Worm (Caenorhabditis elegans) whole organism, young adult: Measurements from ENCODE around the gene K08D9.10.

Experiments used
- B0261.1 ChIP-seq: sonication (generic microtip); optimal IDR thresholded peaks from 2 replicates; lab custom pipeline; 2016; ENCODE audit warnings: mild to moderate bottlenecking, missing genetic modification characterization, moderate library complexity, missing compliant biosample characterization
- B0336.3 ChIP-seq: fragments of 200-800 bp; sonication (Bioruptor generic); IDR thresholded peaks from 2 replicates; pipeline ENCODE4 v1.3.6; 2022; ENCODE audit warnings: missing genetic modification characterization, missing compliant biosample characterization
- C06A6.2 ChIP-seq: fragments of 200-800 bp; sonication (Bioruptor generic); conservative IDR thresholded peaks from 2 replicates; pipeline ENCODE4 v1.3.6; 2022; ENCODE audit warnings: missing genetic modification characterization, missing compliant biosample characterization
- F33H1.4 ChIP-seq: fragments of 200-800 bp; sonication (Bioruptor generic); IDR thresholded peaks from 2 replicates; pipeline ENCODE4 v1.3.6; 2022; ENCODE audit warnings: missing genetic modification reagents, missing genetic modification characterization, missing compliant biosample characterization
- F52B5.7 ChIP-seq: sonication (generic microtip); optimal IDR thresholded peaks from 2 replicates; lab custom pipeline; 2016; ENCODE audit warnings: mild to moderate bottlenecking, missing genetic modification characterization, missing compliant biosample characterization
- F57A8.1 ChIP-seq: fragments of 200-800 bp; sonication (Bioruptor generic); optimal IDR thresholded peaks from 2 replicates; lab custom pipeline; 2018; ENCODE audit warnings: mild to moderate bottlenecking, missing genetic modification characterization, moderate library complexity, missing compliant biosample characterization
- Y53G8AR.9 ChIP-seq: fragments of 200-800 bp; sonication (Bioruptor generic); conservative IDR thresholded peaks from 2 replicates; pipeline ENCODE4 v1.3.6; 2022; ENCODE audit warnings: missing genetic modification reagents, missing genetic modification characterization, missing compliant biosample characterization
- Y67H2A.10 ChIP-seq: fragments of 200-800 bp; sonication (Bioruptor generic); conservative IDR thresholded peaks from 2 replicates; pipeline ENCODE4 v1.3.6; 2022; ENCODE audit warnings: missing genetic modification reagents, missing genetic modification characterization, missing compliant biosample characterization
- Y95B8A.8 ChIP-seq: fragments of 200-800 bp; sonication (Bioruptor generic); IDR thresholded peaks from 2 replicates; pipeline ENCODE4 v1.3.6; 2022; ENCODE audit warnings: missing genetic modification reagents, missing genetic modification characterization, missing compliant biosample characterization
- ZK185.1 ChIP-seq: sonication (generic microtip); optimal IDR thresholded peaks from 2 replicates; lab custom pipeline; 2016; ENCODE audit warnings: mild to moderate bottlenecking, missing genetic modification characterization, missing compliant biosample characterization; ENCODE audit not compliant: poor library complexity, severe bottlenecking
- attf-6 ChIP-seq: fragments of 200-800 bp; sonication (Bioruptor generic); IDR thresholded peaks from 2 replicates; pipeline ENCODE4 v1.3.6; 2022; ENCODE audit warnings: missing genetic modification reagents, missing genetic modification characterization, missing compliant biosample characterization
- cebp-1 ChIP-seq, 2 experiments: fragments of 200-800 bp in 1 of 2; sonication (Bioruptor generic) in 1 of 2; sonication (generic microtip) in 1 of 2; IDR thresholded peaks in 1 of 2; optimal IDR thresholded peaks in 1 of 2; 2 replicates each; pipeline versions ENCODE4 v1.3.6 to Lab custom; 2017 to 2022; ENCODE audit warnings: missing compliant biosample characterization in 2 of 2, missing genetic modification characterization in 2 of 2, mild to moderate bottlenecking in 1 of 2, missing genetic modification reagents in 1 of 2, moderate library complexity in 1 of 2
- ceh-100 ChIP-seq: fragments of 200-800 bp; sonication (Bioruptor generic); IDR thresholded peaks from 2 replicates; pipeline ENCODE4 v1.3.6; 2022; ENCODE audit warnings: missing genetic modification reagents, missing genetic modification characterization, missing compliant biosample characterization
- chd-7 ChIP-seq: sonication (generic microtip); optimal IDR thresholded peaks from 2 replicates; lab custom pipeline; 2016; ENCODE audit warnings: mild to moderate bottlenecking, missing genetic modification characterization, moderate library complexity, missing compliant biosample characterization
- dpff-1 ChIP-seq: sonication (generic microtip); optimal IDR thresholded peaks from 2 replicates; lab custom pipeline; 2017; ENCODE audit warnings: mild to moderate bottlenecking, missing genetic modification characterization, missing compliant biosample characterization
- egrh-3 ChIP-seq: fragments of 200-800 bp; sonication (Bioruptor generic); IDR thresholded peaks from 2 replicates; pipeline ENCODE4 v1.3.6; 2022; ENCODE audit warnings: missing genetic modification reagents, missing genetic modification characterization, missing compliant biosample characterization
- ekl-4 ChIP-seq: fragments of 200-800 bp; sonication (Bioruptor generic); IDR thresholded peaks from 2 replicates; pipeline ENCODE4 v1.3.6; 2022; ENCODE audit warnings: missing genetic modification reagents, missing genetic modification characterization, missing compliant biosample characterization
- fkh-3 ChIP-seq: sonication (generic microtip); optimal IDR thresholded peaks from 2 replicates; lab custom pipeline; 2016; ENCODE audit warnings: mild to moderate bottlenecking, missing genetic modification characterization, missing compliant biosample characterization
- hlh-26 ChIP-seq: fragments of 200-800 bp; sonication (Bioruptor generic); conservative IDR thresholded peaks from 2 replicates; pipeline ENCODE4 v1.3.6; 2022; ENCODE audit warnings: missing genetic modification reagents, missing genetic modification characterization, missing compliant biosample characterization
- hmg-1.2 ChIP-seq: fragments of 200-800 bp; sonication (Bioruptor generic); IDR thresholded peaks from 2 replicates; pipeline ENCODE4 v1.3.6; 2022; ENCODE audit warnings: missing genetic modification reagents, missing genetic modification characterization, missing compliant biosample characterization
- hmg-20 ChIP-seq: fragments of 200-800 bp; sonication (Bioruptor generic); IDR thresholded peaks from 2 replicates; pipeline ENCODE4 v1.3.6; 2022; ENCODE audit warnings: missing genetic modification reagents, missing genetic modification characterization, missing compliant biosample characterization
- lag-1 ChIP-seq: fragments of 200-800 bp; sonication (Bioruptor generic); IDR thresholded peaks from 2 replicates; pipeline ENCODE4 v1.3.6; 2022; ENCODE audit warnings: missing genetic modification reagents, missing genetic modification characterization, missing compliant biosample characterization
- lin-54 ChIP-seq: fragments of 200-800 bp; sonication (Bioruptor generic); optimal IDR thresholded peaks from 2 replicates; lab custom pipeline; 2018; ENCODE audit warnings: mild to moderate bottlenecking, missing genetic modification characterization, missing compliant biosample characterization
- lsl-1 ChIP-seq: fragments of 200-800 bp; sonication (Bioruptor generic); optimal IDR thresholded peaks from 2 replicates; lab custom pipeline; 2018; ENCODE audit warnings: mild to moderate bottlenecking, missing genetic modification characterization, moderate library complexity, missing compliant biosample characterization
- lsy-27 ChIP-seq: sonication (generic microtip); optimal IDR thresholded peaks from 2 replicates; lab custom pipeline; 2017; ENCODE audit warnings: missing genetic modification characterization, mild to moderate bottlenecking, missing compliant biosample characterization, antibody characterized with exemption, missing genotype, borderline replicate concordance; ENCODE audit not compliant: insufficient read depth
- madf-10 ChIP-seq: sonication (generic microtip); optimal IDR thresholded peaks from 2 replicates; lab custom pipeline; 2016; ENCODE audit warnings: mild to moderate bottlenecking, missing genetic modification characterization, missing compliant biosample characterization
- madf-3 ChIP-seq: fragments of 200-800 bp; sonication (Bioruptor generic); IDR thresholded peaks from 2 replicates; pipeline ENCODE4 v1.3.6; 2022; ENCODE audit warnings: missing genetic modification reagents, missing genetic modification characterization, missing compliant biosample characterization
- mes-4 ChIP-seq: sonication (generic microtip); optimal IDR thresholded peaks from 2 replicates; lab custom pipeline; 2016; ENCODE audit warnings: missing genotype, missing genetic modification characterization, missing compliant biosample characterization
- nfya-2 ChIP-seq: fragments of 200-800 bp; sonication (Bioruptor generic); IDR thresholded peaks from 2 replicates; pipeline ENCODE4 v1.3.6; 2022; ENCODE audit warnings: missing genetic modification reagents, missing genetic modification characterization, missing compliant biosample characterization
- nfyb-1 ChIP-seq: fragments of 200-800 bp; sonication (Bioruptor generic); IDR thresholded peaks from 2 replicates; pipeline ENCODE4 v1.3.6; 2022; ENCODE audit warnings: missing genetic modification reagents, missing genetic modification characterization, missing compliant biosample characterization
- nhr-179 ChIP-seq: sonication (generic microtip); optimal IDR thresholded peaks from 2 replicates; lab custom pipeline; 2016; ENCODE audit warnings: mild to moderate bottlenecking, missing genetic modification characterization, missing compliant biosample characterization
- nhr-27 ChIP-seq: fragments of 200-800 bp; sonication (Bioruptor generic); optimal IDR thresholded peaks from 2 replicates; lab custom pipeline; 2018; ENCODE audit warnings: mild to moderate bottlenecking, missing genetic modification characterization, moderate library complexity, missing compliant biosample characterization
- nhr-80 ChIP-seq: sonication (generic microtip); optimal IDR thresholded peaks from 2 replicates; lab custom pipeline; 2016; ENCODE audit warnings: missing genetic modification characterization, missing compliant biosample characterization
- repo-1 ChIP-seq: sonication (generic microtip); optimal IDR thresholded peaks from 2 replicates; lab custom pipeline; 2017; ENCODE audit warnings: mild to moderate bottlenecking, missing genetic modification characterization, missing compliant biosample characterization
- snpc-1.3 ChIP-seq: sonication (generic microtip); optimal IDR thresholded peaks from 2 replicates; lab custom pipeline; 2017; ENCODE audit warnings: missing genetic modification characterization, mild to moderate bottlenecking, missing compliant biosample characterization, antibody characterized with exemption, moderate library complexity, missing genotype, missing genetic modification reagents; ENCODE audit not compliant: insufficient read depth
- xnd-1 ChIP-seq: sonication (generic microtip); optimal IDR thresholded peaks from 2 replicates; lab custom pipeline; 2016; ENCODE audit warnings: missing genotype, missing genetic modification reagents, missing genetic modification characterization, missing compliant biosample characterization
- zfh-2 ChIP-seq: fragments of 200-800 bp; sonication (Bioruptor generic); conservative IDR thresholded peaks from 2 replicates; pipeline ENCODE4 v1.3.6; 2022; ENCODE audit warnings: missing genetic modification reagents, missing genetic modification characterization, missing compliant biosample characterization
- ztf-25 ChIP-seq: fragments of 200-800 bp; sonication (Bioruptor generic); IDR thresholded peaks from 2 replicates; pipeline ENCODE4 v1.3.6; 2022; ENCODE audit warnings: missing genetic modification reagents, missing genetic modification characterization, missing compliant biosample characterization
- ztf-3 ChIP-seq: fragments of 200-800 bp; sonication (Bioruptor generic); optimal IDR thresholded peaks from 2 replicates; lab custom pipeline; 2018; ENCODE audit warnings: mild to moderate bottlenecking, missing genetic modification characterization, missing compliant biosample characterization

K08D9.10 gene

ce11 chrV:3204433-3204832 lies 26.3 kb upstream of the K08D9.10 start (continued):
- TF ChIP-seq hlh-26 (GFP tag; lab: Robert Waterston, UW) (no peak), zfh-2 (GFP tag; lab: Robert Waterston, UW) (no peak), cebp-1 (GFP tag; IDR thresholded peaks at IDR 0.05; lab: Robert Waterston, UW) (no peak), cebp-1 (tag; optimal IDR thresholded peaks at IDR 0.05; lab: Kevin White, UChicago) (no peak), lag-1 (GFP tag; lab: Robert Waterston, UW) (no peak), Y67H2A.10 (GFP tag; lab: Robert Waterston, UW) (no peak), madf-3 (GFP tag; lab: Robert Waterston, UW) (no peak), mes-4 (no peak), lin-54 (peak; percentile 52), nfya-2 (no peak), attf-6 (GFP tag; lab: Robert Waterston, UW) (no peak), dpff-1 (tag; lab: Kevin White, UChicago) (no peak), nhr-27 (tag; lab: Kevin White, UChicago) (no peak)

- TF ChIP-seq xnd-1 (tag; lab: Kevin White, UChicago): no peak
- TF ChIP-seq ekl-4 (GFP tag; lab: Robert Waterston, UW): no peak
- TF ChIP-seq F57A8.1: no peak
- 0 out of 2 replicates have a peak, but pooled peaks have one; percentile 9 for TF ChIP-seq hmg-1.2
- TF ChIP-seq chd-7 (tag; lab: Kevin White, UChicago): no peak
- no peak for TF ChIP-seq lsl-1
- TF ChIP-seq Y53G8AR.9 (GFP tag; lab: Robert Waterston, UW): no peak
Observed at ce11 chrV:3208940-3209339, 21.8 kb upstream of the K08D9.10 start.

- TF ChIP-seq repo-1: no peak
- TF ChIP-seq F52B5.7: no peak
- TF ChIP-seq egrh-3: peak; percentile 10; the same call in 1 of the 2 replicates
- TF ChIP-seq B0336.3: no peak
- no peak for TF ChIP-seq ztf-25 (GFP tag; lab: Robert Waterston, UW)
- TF ChIP-seq hmg-20 (GFP tag; lab: Robert Waterston, UW): no peak
- peak; percentile 72 for TF ChIP-seq zfh-2 (GFP tag; lab: Robert Waterston, UW)
Observed at ce11 chrV:3210147-3210546, 20.6 kb upstream of the K08D9.10 start, which contains the start of gene apx-1. Gene apx-1 (plus strand): TSS chrV:3210196.

- TF ChIP-seq F33H1.4 (no peak), ceh-100 (no peak), nhr-179 (no peak), ZK185.1 (tag; lab: Kevin White, UChicago) (no peak), lsy-27 (no peak), snpc-1.3 (tag; lab: Kevin White, UChicago) (no peak), nfyb-1 (GFP tag; lab: Robert Waterston, UW) (no peak), cebp-1 (GFP tag; IDR thresholded peaks at IDR 0.05; lab: Robert Waterston, UW) (no peak), cebp-1 (tag; optimal IDR thresholded peaks at IDR 0.05; lab: Kevin White, UChicago) (no peak), madf-10 (no peak), ztf-25 (GFP tag; lab: Robert Waterston, UW) (no peak), B0261.1 (tag; lab: Kevin White, UChicago) (no peak), ztf-3 (GFP tag; lab: Kevin White, UChicago) (no peak), Y95B8A.8 (GFP tag; lab: Robert Waterston, UW) (no peak), fkh-3 (tag; lab: Kevin White, UChicago) (no peak), C06A6.2 (GFP tag; lab: Robert Waterston, UW) (no peak), nhr-80 (tag; lab: Kevin White, UChicago) (no peak)
Observed at ce11 chrV:3218604-3219003, 12.1 kb upstream of the K08D9.10 start.
